Fruit fly (Drosophila melanogaster): Measurements from ENCODE around the gene CG9287.

Gene CG9287

DNA sequence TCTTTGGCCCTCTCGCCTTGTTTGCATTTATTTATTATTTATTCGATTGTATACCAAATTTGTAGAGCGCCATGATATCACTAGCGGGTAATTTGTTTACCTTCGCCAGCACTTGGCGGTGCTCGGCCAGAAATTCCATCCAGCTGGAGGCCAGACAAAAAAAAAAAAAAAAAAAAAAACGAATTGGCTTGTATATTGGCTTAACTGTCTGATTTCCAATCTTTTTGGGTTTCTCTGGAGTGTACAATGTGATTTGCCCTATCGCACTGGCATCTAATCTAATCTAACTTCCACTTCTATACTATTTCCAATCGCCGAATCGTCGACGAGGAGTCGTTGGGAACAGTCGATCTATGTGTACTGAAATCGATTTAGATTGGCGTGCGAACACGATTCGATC, 40.1 kb upstream of the CG9287 start (continued):
- TF ChIP-seq CG10274 (GFP tag; optimal IDR thresholded peaks at IDR 0.05), result peak; percentile 12
- TF ChIP-seq CG17359 (tag; optimal IDR thresholded peaks at IDR 0.05), result peak; percentile 11
- peak; percentile 83 for TF ChIP-seq sug (tag; optimal IDR thresholded peaks at IDR 0.05)
- peak; percentile 30 for TF ChIP-seq CG6854 (GFP tag; optimal IDR thresholded peaks at IDR 0.05)
- TF ChIP-seq rib (GFP tag; IDR thresholded peaks at IDR 0.05), result peak; percentile 23; the same call in 1 of the 2 replicates
- peak; percentile 16 for TF ChIP-seq Meics (GFP tag; optimal IDR thresholded peaks at IDR 0.05)
- peak; percentile 37; the same call in 1 of the 2 replicates for TF ChIP-seq Atf6 (GFP tag; IDR thresholded peaks at IDR 0.05)
- TF ChIP-seq CG9932 (GFP tag; IDR thresholded peaks at IDR 0.05), result 0 out of 2 replicates have a peak, but pooled peaks have one; percentile 11
- no peak for TF ChIP-seq H15 (GFP tag; IDR thresholded peaks at IDR 0.05)
- TF ChIP-seq GATAe (GFP tag; conservative IDR thresholded peaks at IDR 0.05), result peak; percentile 66
- TF ChIP-seq Bteb2 (GFP tag; optimal IDR thresholded peaks at IDR 0.05), result no peak
- no peak for TF ChIP-seq CG17802 (tag; optimal IDR thresholded peaks at IDR 0.05)
- TF ChIP-seq wdn (GFP tag; IDR thresholded peaks at IDR 0.05), result no peak
- TF ChIP-seq CG6765 (GFP tag; optimal IDR thresholded peaks at IDR 0.05), result peak; percentile 35
- TF ChIP-seq sd (tag; optimal IDR thresholded peaks at IDR 0.05), result peak; percentile 93
- TF ChIP-seq CG17568 (GFP tag; optimal IDR thresholded peaks at IDR 0.05), result peak; percentile 21
- TF ChIP-seq CG13775 (GFP tag; optimal IDR thresholded peaks at IDR 0.05), result no peak
- peak; percentile 98 for TF ChIP-seq grn (GFP tag; optimal IDR thresholded peaks at IDR 0.05)
- TF ChIP-seq Xbp1 (GFP tag; optimal IDR thresholded peaks at IDR 0.05), result no peak
- peak; percentile 42 for TF ChIP-seq Deaf1 (tag; optimal IDR thresholded peaks at IDR 0.05)
- peak; percentile 59 for TF ChIP-seq CG12769 (tag; optimal IDR thresholded peaks at IDR 0.05)
- TF ChIP-seq CG2120 (GFP tag; optimal IDR thresholded peaks at IDR 0.05), result no peak
- TF ChIP-seq cas (GFP tag; IDR thresholded peaks at IDR 0.05), result no peak
- TF ChIP-seq Eip74EF (GFP tag; optimal IDR thresholded peaks at IDR 0.05), result no peak
- TF ChIP-seq CG10543 (GFP tag; optimal IDR thresholded peaks at IDR 0.05), result peak; percentile 58
- TF ChIP-seq her (GFP tag; optimal IDR thresholded peaks at IDR 0.05), result peak; percentile 1
- peak; percentile 34 for TF ChIP-seq CG7987 (GFP tag; optimal IDR thresholded peaks at IDR 0.05)
- TF ChIP-seq Hey (tag; optimal IDR thresholded peaks at IDR 0.05), result peak; percentile 37
- TF ChIP-seq chinmo (GFP tag; IDR thresholded peaks at IDR 0.05; ENCODE audit: partially characterized antibody), result 0 out of 4 replicates have a peak, but pooled peaks have one; percentile 11
- TF ChIP-seq exex (tag; optimal IDR thresholded peaks at IDR 0.05), result peak; percentile 96
- peak; percentile 66 for TF ChIP-seq gro (GFP tag; optimal IDR thresholded peaks at IDR 0.05)

DNA sequence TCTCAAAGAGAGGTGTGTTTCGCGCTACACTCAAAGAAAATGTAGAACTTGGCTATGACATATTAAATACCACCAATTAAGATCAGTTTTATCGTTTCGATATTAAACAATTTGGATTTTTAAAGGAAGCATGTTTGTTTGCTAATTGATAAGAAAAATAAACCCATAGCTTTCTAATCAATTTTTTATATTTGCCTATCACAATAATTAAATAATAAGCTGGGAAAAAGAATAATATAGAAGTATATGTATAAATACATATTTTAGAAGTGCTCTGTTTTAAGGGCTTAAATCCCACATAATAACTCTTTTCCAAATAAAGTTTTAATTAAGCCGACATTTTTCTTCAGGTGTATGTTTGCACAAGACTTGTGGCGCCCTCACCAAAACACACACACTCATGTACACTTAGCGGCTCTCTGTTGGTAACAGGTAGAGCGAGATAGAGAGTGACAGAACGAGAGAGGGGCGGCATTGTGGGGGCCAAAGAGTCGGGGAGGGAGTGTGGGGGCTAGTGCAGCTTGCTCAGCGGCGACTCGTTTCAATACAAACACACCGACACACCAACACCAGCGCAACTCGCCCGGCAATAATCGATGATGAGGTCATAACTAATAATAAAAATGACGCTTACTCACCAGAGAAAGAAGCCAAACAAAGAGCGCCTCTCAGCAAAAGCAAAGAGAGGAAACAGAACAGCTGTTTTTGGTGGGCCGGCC, 38.2 kb upstream of the CG9287 start:
- TF ChIP-seq CG4404 (GFP tag; IDR thresholded peaks at IDR 0.05), result peak; percentile 44; the same call in 1 of the 2 replicates
- TF ChIP-seq CG12659 (GFP tag; optimal IDR thresholded peaks at IDR 0.05), result peak; percentile 95
- peak; percentile 71 for TF ChIP-seq sqz (GFP tag; optimal IDR thresholded peaks at IDR 0.05)
- peak; percentile 97 for TF ChIP-seq CoRest (tag; optimal IDR thresholded peaks at IDR 0.05)
- TF ChIP-seq ato (GFP tag; IDR thresholded peaks at IDR 0.05; ENCODE audit: partially characterized antibody), result no peak
- peak; percentile 67; the same call in 2 of the 3 replicates for TF ChIP-seq CG14050 (GFP tag; IDR thresholded peaks at IDR 0.05)
- no peak for TF ChIP-seq bigmax (GFP tag; optimal IDR thresholded peaks at IDR 0.05)
- TF ChIP-seq E2f1 (GFP tag; IDR thresholded peaks at IDR 0.05), result peak; percentile 78; the same call in 1 of the 2 replicates
- TF ChIP-seq Opbp (GFP tag; IDR thresholded peaks at IDR 0.05; ENCODE audit: partially characterized antibody), result no peak
- TF ChIP-seq sim (GFP tag; IDR thresholded peaks at IDR 0.05), result no peak
- peak; percentile 49 for TF ChIP-seq sima (GFP tag; optimal IDR thresholded peaks at IDR 0.05)
- no peak for TF ChIP-seq hth (optimal IDR thresholded peaks at IDR 0.05)
- peak; percentile 90 for TF ChIP-seq row (GFP tag; IDR thresholded peaks at IDR 0.05)
- peak; percentile 42; the same call in 1 of the 2 replicates for TF ChIP-seq CG14667 (GFP tag; IDR thresholded peaks at IDR 0.05)
- 0 out of 3 replicates have a peak, but pooled peaks have one; percentile 50 for TF ChIP-seq CG3726 (GFP tag; IDR thresholded peaks at IDR 0.05)
- TF ChIP-seq ranshi (GFP tag; IDR thresholded peaks at IDR 0.05), result peak; percentile 70; the same call in 1 of the 2 replicates
- peak; percentile 33; the same call in 1 of the 2 replicates for TF ChIP-seq Scr (GFP tag; IDR thresholded peaks at IDR 0.05; ENCODE audit: partially characterized antibody)
- TF ChIP-seq CG13123 (GFP tag; optimal IDR thresholded peaks at IDR 0.05), result peak; percentile 86
- TF ChIP-seq CG12769 (tag; optimal IDR thresholded peaks at IDR 0.05), result peak; percentile 63
- TF ChIP-seq CG2875 (GFP tag; optimal IDR thresholded peaks at IDR 0.05), result peak; percentile 88

Measured in whole organism, embryonic.